Fruit fly (Drosophila melanogaster): ENCODE measurements around the gene CG7548.

dm6 chr3L:7527661-7528379 is 21.8 kb upstream of the CG7548 start:
- TF ChIP-seq Sp1 (GFP tag; optimal IDR thresholded peaks at IDR 0.05) (no peak), psq (GFP tag; optimal IDR thresholded peaks at IDR 0.05) (no peak), Dfd (GFP tag; optimal IDR thresholded peaks at IDR 0.05) (no peak), Abd-B (GFP tag; optimal IDR thresholded peaks at IDR 0.05) (no peak), rgr (GFP tag; optimal IDR thresholded peaks at IDR 0.05) (no peak), h (GFP tag; optimal IDR thresholded peaks at IDR 0.05) (no peak), Myc (optimal IDR thresholded peaks at IDR 0.05) (no peak), fru (GFP tag; optimal IDR thresholded peaks at IDR 0.05) (no peak)
